Fruit fly (Drosophila melanogaster) whole organism, embryonic: ENCODE measurements around the gene CG7766.

Source experiments
- CG12155 ChIP-seq: fragments of 200-800 bp; sonication (Bioruptor generic); optimal IDR thresholded peaks from 3 replicates; lab custom pipeline; 2016; ENCODE audit warnings: missing biosample characterization, missing genetic modification characterization
- CG12236 ChIP-seq: fragments of 200-800 bp; sonication (Bioruptor generic); optimal IDR thresholded peaks from 2 replicates; lab custom pipeline; 2016; ENCODE audit warnings: missing biosample characterization, missing genetic modification characterization
- CG1233 ChIP-seq: fragments of 200-800 bp; sonication (Bioruptor generic); optimal IDR thresholded peaks from 4 replicates; lab custom pipeline; 2018; ENCODE audit warnings: missing biosample characterization, mild to moderate bottlenecking, missing genetic modification characterization
- CG12769 ChIP-seq: fragments of 200-800 bp; sonication (Bioruptor generic); optimal IDR thresholded peaks from 2 replicates; lab custom pipeline; 2019; ENCODE audit warnings: missing biosample characterization, mild to moderate bottlenecking, missing genetic modification characterization, moderate library complexity
- CG12942 ChIP-seq: fragments of 200-800 bp; sonication (Bioruptor generic); optimal IDR thresholded peaks from 3 replicates; lab custom pipeline; 2016; ENCODE audit warnings: missing biosample characterization, missing genetic modification characterization
- CG13296 ChIP-seq: fragments of 200-800 bp; sonication (Bioruptor generic); optimal IDR thresholded peaks from 3 replicates; lab custom pipeline; 2018; ENCODE audit warnings: missing biosample characterization, mild to moderate bottlenecking, missing genetic modification characterization
- CG14014 ChIP-seq: fragments of 200-800 bp; sonication (Bioruptor generic); IDR thresholded peaks from 2 replicates; pipeline ENCODE4 v1.3.6; 2022; ENCODE audit warnings: missing biosample characterization, missing genetic modification characterization
- CG17912 ChIP-seq: fragments of 200-800 bp; sonication (Bioruptor generic); optimal IDR thresholded peaks from 2 replicates; lab custom pipeline; 2018; ENCODE audit warnings: missing biosample characterization, mild to moderate bottlenecking, missing genetic modification characterization
- CG2199 ChIP-seq: fragments of 200-800 bp; sonication (Bioruptor generic); IDR thresholded peaks from 3 replicates; pipeline ENCODE4 v1.3.6; 2022; ENCODE audit warnings: missing biosample characterization, missing genetic modification characterization
- CG2889 ChIP-seq: fragments of 200-800 bp; sonication (Bioruptor generic); IDR thresholded peaks from 3 replicates; pipeline ENCODE4 v1.3.6; 2022; ENCODE audit warnings: missing biosample characterization, missing genetic modification characterization
- CG30403 ChIP-seq: fragments of 200-800 bp; sonication (Bioruptor generic); optimal IDR thresholded peaks from 3 replicates; lab custom pipeline; 2016; ENCODE audit warnings: missing biosample characterization, missing genetic modification characterization
- CG31441 ChIP-seq: fragments of 200-800 bp; sonication (Bioruptor generic); IDR thresholded peaks from 2 replicates; pipeline ENCODE4 v1.3.6; 2022; ENCODE audit warnings: missing biosample characterization, missing genetic modification characterization
- CG3838 ChIP-seq: fragments of 200-800 bp; sonication (Bioruptor generic); optimal IDR thresholded peaks from 3 replicates; lab custom pipeline; 2016; ENCODE audit warnings: missing biosample characterization, missing genetic modification characterization
- CG4617 ChIP-seq: fragments of 200-800 bp; sonication (Bioruptor generic); optimal IDR thresholded peaks from 3 replicates; lab custom pipeline; 2016; ENCODE audit warnings: missing biosample characterization, missing genetic modification characterization, borderline replicate concordance
- CG5180 ChIP-seq: fragments of 200-800 bp; sonication (Bioruptor generic); optimal IDR thresholded peaks from 3 replicates; lab custom pipeline; 2017; ENCODE audit warnings: missing biosample characterization, missing genetic modification characterization, mild to moderate bottlenecking, moderate library complexity, missing genetic modification reagents
- CG7357 ChIP-seq: fragments of 200-800 bp; sonication (Bioruptor generic); IDR thresholded peaks from 3 replicates; pipeline ENCODE4 v1.3.6; 2022; ENCODE audit warnings: missing biosample characterization, missing genetic modification characterization
- CG7786 ChIP-seq: fragments of 200-800 bp; sonication (Bioruptor generic); optimal IDR thresholded peaks from 2 replicates; lab custom pipeline; 2016; ENCODE audit warnings: missing biosample characterization, missing genetic modification characterization
- CG9932 ChIP-seq: fragments of 200-800 bp; sonication (Bioruptor generic); IDR thresholded peaks from 2 replicates; pipeline ENCODE4 v1.3.6; 2022; ENCODE audit warnings: missing biosample characterization, missing genetic modification characterization
- Drgx ChIP-seq: fragments of 200-800 bp; sonication (Bioruptor generic); IDR thresholded peaks from 2 replicates; pipeline ENCODE4 v1.3.6; 2022; ENCODE audit warnings: missing biosample characterization, missing genetic modification characterization
- Gsc ChIP-seq: fragments of 200-800 bp; sonication (Bioruptor generic); IDR thresholded peaks from 2 replicates; pipeline ENCODE4 v1.3.6; 2022; ENCODE audit warnings: missing biosample characterization, missing genetic modification characterization
- Gug ChIP-seq: fragments of 200-800 bp; sonication (Bioruptor generic); IDR thresholded peaks from 4 replicates; pipeline ENCODE4 v1.3.6; 2022; ENCODE audit warnings: missing biosample characterization, missing genetic modification characterization
- HHEX ChIP-seq: fragments of 200-800 bp; sonication (Bioruptor generic); optimal IDR thresholded peaks from 3 replicates; lab custom pipeline; 2017; ENCODE audit warnings: missing biosample characterization, mild to moderate bottlenecking, missing genetic modification characterization, missing genetic modification reagents
- HLH4C ChIP-seq: fragments of 200-800 bp; sonication (Bioruptor generic); IDR thresholded peaks from 3 replicates; pipeline ENCODE4 v1.3.6; 2022; ENCODE audit warnings: missing biosample characterization, missing genetic modification characterization; ENCODE audit not compliant: partially characterized antibody
- Hr51 ChIP-seq, 2 experiments: fragments of 200-800 bp; sonication (Bioruptor generic); optimal IDR thresholded peaks; 2 replicates in 1 of 2; 3 replicates in 1 of 2; lab custom pipeline; 2016 to 2018; ENCODE audit warnings: missing biosample characterization in 2 of 2, missing genetic modification characterization in 2 of 2, mild to moderate bottlenecking in 1 of 2, moderate library complexity in 1 of 2
- MESR4 ChIP-seq: fragments of 200-800 bp; sonication (Bioruptor generic); optimal IDR thresholded peaks from 2 replicates; lab custom pipeline; 2018; ENCODE audit warnings: missing biosample characterization, mild to moderate bottlenecking, missing genetic modification characterization, moderate library complexity
- Mes4 ChIP-seq: fragments of 200-800 bp; sonication (Bioruptor generic); optimal IDR thresholded peaks from 2 replicates; lab custom pipeline; 2016; ENCODE audit warnings: missing biosample characterization, missing genetic modification characterization
- Neu2 ChIP-seq: fragments of 200-800 bp; sonication (Bioruptor generic); optimal IDR thresholded peaks from 3 replicates; lab custom pipeline; 2016; ENCODE audit warnings: missing biosample characterization, missing genetic modification characterization, borderline replicate concordance
- Scr ChIP-seq: fragments of 200-800 bp; sonication (Bioruptor generic); IDR thresholded peaks from 2 replicates; pipeline ENCODE4 v1.3.6; 2022; ENCODE audit warnings: missing biosample characterization, missing genetic modification characterization; ENCODE audit not compliant: partially characterized antibody
- Taf1 ChIP-seq: fragments of 200-800 bp; sonication (Bioruptor generic); IDR thresholded peaks from 2 replicates; pipeline ENCODE4 v1.3.6; 2022; ENCODE audit warnings: missing biosample characterization, missing genetic modification characterization
- Tbp ChIP-seq: fragments of >200 bp; optimal IDR thresholded peaks from 2 replicates; lab custom pipeline; 2018; ENCODE audit warnings: missing biosample characterization, missing genetic modification characterization
- Usf ChIP-seq: fragments of 200-800 bp; sonication (Bioruptor generic); optimal IDR thresholded peaks from 2 replicates; lab custom pipeline; 2017; ENCODE audit warnings: missing genotype, missing biosample characterization, missing genetic modification characterization
- al ChIP-seq: fragments of 200-800 bp; sonication (Bioruptor generic); IDR thresholded peaks from 2 replicates; pipeline ENCODE4 v1.3.6; 2022; ENCODE audit warnings: missing biosample characterization, missing genetic modification characterization
- ato ChIP-seq: fragments of 200-800 bp; sonication (Bioruptor generic); IDR thresholded peaks from 2 replicates; pipeline ENCODE4 v1.3.6; 2022; ENCODE audit warnings: missing biosample characterization, missing genetic modification characterization; ENCODE audit not compliant: partially characterized antibody
- bab2 ChIP-seq: fragments of 200-800 bp; sonication (Bioruptor generic); optimal IDR thresholded peaks from 2 replicates; lab custom pipeline; 2016; ENCODE audit warnings: missing biosample characterization, missing genetic modification characterization
- bsh ChIP-seq, 2 experiments: fragments of 200-800 bp; sonication (Bioruptor generic); optimal IDR thresholded peaks; 2 replicates each; lab custom pipeline; 2017 to 2018; ENCODE audit warnings: mild to moderate bottlenecking in 2 of 2, missing biosample characterization in 2 of 2, missing genetic modification characterization in 2 of 2, moderate library complexity in 1 of 2
- chif ChIP-seq, 2 experiments: fragments of 200-800 bp; sonication (Bioruptor generic); optimal IDR thresholded peaks; 3 replicates each; lab custom pipeline; 2016; ENCODE audit warnings: missing biosample characterization in 2 of 2, missing genetic modification characterization in 2 of 2
- chm ChIP-seq: fragments of 200-800 bp; sonication (Bioruptor generic); IDR thresholded peaks from 2 replicates; pipeline ENCODE4 v1.3.6; 2022; ENCODE audit warnings: missing biosample characterization, missing genetic modification characterization
- corto ChIP-seq: fragments of 200-800 bp; sonication (Bioruptor generic); optimal IDR thresholded peaks from 2 replicates; lab custom pipeline; 2016; ENCODE audit warnings: missing biosample characterization, mild to moderate bottlenecking, missing genetic modification characterization, moderate library complexity
- dysf ChIP-seq: fragments of 200-800 bp; sonication (Bioruptor generic); IDR thresholded peaks from 3 replicates; pipeline ENCODE4 v1.3.6; 2022; ENCODE audit warnings: missing biosample characterization, missing genetic modification characterization
- ems ChIP-seq: fragments of 200-800 bp; sonication (Bioruptor generic); optimal IDR thresholded peaks from 3 replicates; lab custom pipeline; 2016; ENCODE audit warnings: missing biosample characterization, missing genetic modification characterization
- en ChIP-seq: fragments of 200-800 bp; sonication (Bioruptor generic); optimal IDR thresholded peaks from 2 replicates; lab custom pipeline; 2016; ENCODE audit warnings: missing biosample characterization, missing genetic modification characterization
- ewg ChIP-seq: fragments of 200-800 bp; sonication (Bioruptor generic); optimal IDR thresholded peaks from 3 replicates; lab custom pipeline; 2017; ENCODE audit warnings: mild to moderate bottlenecking, missing biosample characterization, missing genetic modification reagents, missing genetic modification characterization
- kni ChIP-seq: fragments of 200-800 bp; sonication (Bioruptor generic); optimal IDR thresholded peaks from 3 replicates; lab custom pipeline; 2017; ENCODE audit warnings: mild to moderate bottlenecking, missing biosample characterization, missing genetic modification reagents, missing genetic modification characterization
- otp ChIP-seq: fragments of 200-800 bp; sonication (Bioruptor generic); IDR thresholded peaks from 3 replicates; pipeline ENCODE4, ENCODE4 v1.3.6; 2022; ENCODE audit warnings: missing biosample characterization, missing genetic modification characterization
- phol ChIP-seq: fragments of 200-800 bp; sonication (Bioruptor generic); optimal IDR thresholded peaks from 3 replicates; lab custom pipeline; 2018; ENCODE audit warnings: missing biosample characterization, mild to moderate bottlenecking, missing genetic modification characterization, moderate library complexity
- pnt ChIP-seq: fragments of 200-800 bp; sonication (Bioruptor generic); optimal IDR thresholded peaks from 3 replicates; lab custom pipeline; 2016; ENCODE audit warnings: missing biosample characterization, missing genetic modification characterization
- sc ChIP-seq, 3 experiments: fragments of >200 bp in 2 of 3; fragments of 200-800 bp in 1 of 3; sonication (Bioruptor generic) in 1 of 3; optimal IDR thresholded peaks; 2 replicates in 2 of 3; 3 replicates in 1 of 3; lab custom pipeline; 2017; ENCODE audit warnings: mild to moderate bottlenecking in 1 of 3, missing biosample characterization in 1 of 3, missing genetic modification characterization in 1 of 3, missing genetic modification reagents in 1 of 3
- so ChIP-seq: fragments of 200-800 bp; sonication (Bioruptor generic); IDR thresholded peaks from 3 replicates; pipeline ENCODE4 v1.3.6; 2022; ENCODE audit warnings: missing biosample characterization, missing genetic modification characterization
- zen2 ChIP-seq: fragments of 200-800 bp; sonication (Bioruptor generic); IDR thresholded peaks from 3 replicates; pipeline ENCODE4 v1.3.6; 2022; ENCODE audit warnings: missing biosample characterization, missing genetic modification characterization; ENCODE audit not compliant: partially characterized antibody

Gene CG7766

DNA sequence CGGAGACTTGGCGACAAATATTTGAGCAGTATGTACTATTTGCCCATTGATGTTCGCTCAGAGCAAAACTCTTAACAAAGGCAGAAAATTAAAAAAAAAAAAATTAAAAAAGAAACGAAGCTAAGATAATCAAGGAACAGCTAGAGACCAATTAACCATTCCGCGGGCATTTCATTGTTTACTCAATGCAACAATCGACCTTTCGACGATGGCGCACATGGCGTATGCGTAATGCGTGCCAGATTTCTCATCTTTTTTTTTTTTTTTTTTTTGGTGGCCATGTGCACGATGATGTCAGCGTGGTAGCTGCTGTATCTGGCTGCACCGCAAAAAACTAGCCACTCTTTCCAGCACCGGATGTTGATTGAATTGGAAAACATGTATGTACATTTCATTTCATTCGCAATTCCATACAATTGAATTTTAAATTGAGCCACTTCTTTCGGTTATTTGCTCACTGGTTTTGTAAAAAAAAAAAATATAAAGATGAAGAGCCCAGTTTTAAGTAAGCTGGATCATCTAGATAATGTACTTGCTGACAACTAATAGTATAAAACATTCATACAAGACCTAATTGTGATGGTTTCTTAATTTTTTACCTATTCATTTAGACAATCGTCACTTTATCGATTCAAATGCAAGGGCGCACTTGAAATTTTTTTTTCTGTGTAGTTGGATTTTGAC is 27.8 kb downstream of the CG7766 start (continued):
- TF ChIP-seq CG13296 (GFP tag; lab: Kevin White, UChicago), result no peak
- no peak for TF ChIP-seq ato
- no peak for TF ChIP-seq chm (GFP tag; lab: Robert Waterston, UW)
- no peak for TF ChIP-seq pnt (GFP tag; lab: Kevin White, UChicago)
- peak in 1 of 2 experiments; percentile 16 for TF ChIP-seq chif (GFP tag; optimal IDR thresholded peaks at IDR 0.05; lab: Kevin White, UChicago)
- TF ChIP-seq CG12769, result no peak
- TF ChIP-seq CG12942 (GFP tag; lab: Kevin White, UChicago), result no peak
- no peak for TF ChIP-seq Usf (GFP tag; lab: Kevin White, UChicago)
- TF ChIP-seq bsh (GFP tag; optimal IDR thresholded peaks at IDR 0.05; lab: Kevin White, UChicago), result no peak
- TF ChIP-seq otp (GFP tag; lab: Robert Waterston, UW), result no peak
- no peak for TF ChIP-seq CG3838 (GFP tag; lab: Kevin White, UChicago)
- TF ChIP-seq CG14014 (GFP tag; lab: Robert Waterston, UW), result no peak
- no peak for TF ChIP-seq CG2889
- TF ChIP-seq CG2199 (GFP tag; lab: Robert Waterston, UW), result no peak
- no peak for TF ChIP-seq Mes4 (GFP tag; lab: Kevin White, UChicago)
- no peak for TF ChIP-seq CG1233 (GFP tag; lab: Kevin White, UChicago)
- no peak for TF ChIP-seq CG7786 (GFP tag; lab: Kevin White, UChicago)
- no peak for TF ChIP-seq corto (GFP tag; lab: Kevin White, UChicago)
- no peak for TF ChIP-seq CG7357
- TF ChIP-seq Taf1 (GFP tag; lab: Robert Waterston, UW), result no peak
- TF ChIP-seq MESR4 (GFP tag; lab: Kevin White, UChicago), result no peak
- TF ChIP-seq HHEX (GFP tag; lab: Kevin White, UChicago), result no peak
- TF ChIP-seq CG31441 (GFP tag; lab: Robert Waterston, UW), result peak; percentile 41; the same call in 1 of the 2 replicates
- TF ChIP-seq en (GFP tag; lab: Kevin White, UChicago), result no peak
- no peak for TF ChIP-seq CG4617 (GFP tag; lab: Kevin White, UChicago)
- TF ChIP-seq Neu2, result no peak
- TF ChIP-seq phol (tag; lab: Kevin White, UChicago), result peak; percentile 36
- no peak for TF ChIP-seq al (GFP tag; lab: Robert Waterston, UW)
- no peak for TF ChIP-seq zen2
- TF ChIP-seq CG17912, result no peak
- TF ChIP-seq Drgx (GFP tag; lab: Robert Waterston, UW), result peak; percentile 41; the same call in 1 of the 2 replicates
- peak in 1 of 2 experiments; percentile 29 for TF ChIP-seq Hr51 (GFP tag; optimal IDR thresholded peaks at IDR 0.05; lab: Kevin White, UChicago)
- TF ChIP-seq CG12236 (GFP tag; lab: Kevin White, UChicago), result no peak
- TF ChIP-seq ewg (GFP tag; lab: Kevin White, UChicago), result no peak
- no peak for TF ChIP-seq HLH4C (GFP tag; lab: Robert Waterston, UW)
- no peak for TF ChIP-seq kni
- no peak for TF ChIP-seq CG5180 (GFP tag; lab: Kevin White, UChicago)
- TF ChIP-seq Tbp (GFP tag; lab: Kevin White, UChicago), result no peak
- TF ChIP-seq ems (GFP tag; lab: Kevin White, UChicago), result no peak
- TF ChIP-seq Scr (GFP tag; lab: Robert Waterston, UW), result no peak
- no peak for TF ChIP-seq sc (optimal IDR thresholded peaks at IDR 0.05; lab: Kevin White, UChicago)
- TF ChIP-seq sc (GFP tag; optimal IDR thresholded peaks at IDR 0.05; lab: Kevin White, UChicago), result no peak
- no peak for TF ChIP-seq Gsc (GFP tag; lab: Robert Waterston, UW)
- TF ChIP-seq bab2, result no peak
- no peak for TF ChIP-seq CG12155 (GFP tag; lab: Kevin White, UChicago)
- no peak for TF ChIP-seq CG9932 (GFP tag; lab: Robert Waterston, UW)
- no peak for TF ChIP-seq Gug (GFP tag; lab: Robert Waterston, UW)
- TF ChIP-seq CG30403, result peak; percentile 32
- no peak for TF ChIP-seq so
- TF ChIP-seq dysf (GFP tag; lab: Robert Waterston, UW), result 0 out of 3 replicates have a peak, but pooled peaks have one; percentile 30
